Worm (Caenorhabditis elegans) whole organism, mixed stage, embryonic: ENCODE results near the gene R08D7.7.

Source experiments
- blmp-1 ChIP-seq: fragments of 150-350 bp; optimal IDR thresholded peaks from 2 replicates; lab custom pipeline; 2014; ENCODE audit warnings: missing biosample characterization, missing genetic modification characterization
- elt-1 ChIP-seq: sonication (generic microtip); optimal IDR thresholded peaks from 2 replicates; lab custom pipeline; 2017; ENCODE audit warnings: missing genetic modification characterization, mild to moderate bottlenecking, missing compliant biosample characterization, antibody characterized with exemption, moderate library complexity, borderline replicate concordance; ENCODE audit not compliant: insufficient read depth
- lsy-2 ChIP-seq: fragments of 150-350 bp; optimal IDR thresholded peaks from 2 replicates; lab custom pipeline; 2014; ENCODE audit warnings: missing biosample characterization, missing genetic modification characterization
- mls-2 ChIP-seq: sonication (generic microtip); optimal IDR thresholded peaks from 2 replicates; lab custom pipeline; 2016; ENCODE audit warnings: mild to moderate bottlenecking, missing genetic modification characterization, moderate library complexity, missing compliant biosample characterization
- snpc-4 ChIP-seq: fragments of 150-350 bp; optimal IDR thresholded peaks from 2 replicates; lab custom pipeline; 2014; ENCODE audit warnings: missing biosample characterization, missing genetic modification characterization
- ztf-11 ChIP-seq: fragments of 150-350 bp; optimal IDR thresholded peaks from 2 replicates; lab custom pipeline; 2014; ENCODE audit warnings: missing biosample characterization, missing genetic modification characterization

DNA sequence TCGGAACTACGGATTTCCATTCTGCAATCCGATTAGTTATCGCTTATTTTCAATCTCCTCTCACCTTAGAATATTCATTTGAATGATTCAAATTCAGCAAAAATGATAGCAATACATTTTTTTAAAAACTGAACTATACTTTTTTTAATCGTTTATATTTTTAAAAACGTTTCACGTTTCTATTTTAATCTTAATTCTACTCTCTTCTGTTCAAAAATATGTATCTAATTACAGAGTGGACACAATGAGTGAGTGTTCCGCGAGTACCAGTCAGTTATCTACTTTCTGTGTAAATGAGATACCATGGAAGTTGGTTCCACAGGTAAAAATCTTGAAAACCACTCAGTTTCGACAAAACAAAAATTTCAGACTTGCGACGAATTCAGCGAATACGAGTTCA, 12.7 kb downstream of the R08D7.7 start, which contains the start of the genes F59B2.15 and zif-1:
- TF ChIP-seq snpc-4 (tag; lab: Kevin White, UChicago), result no peak
- no peak for TF ChIP-seq lsy-2 (tag; lab: Kevin White, UChicago)
- no peak for TF ChIP-seq elt-1
- TF ChIP-seq ztf-11 (tag; lab: Kevin White, UChicago), result no peak
- no peak for TF ChIP-seq mls-2
- no peak for TF ChIP-seq blmp-1 (tag; lab: Kevin White, UChicago)
